Worm (Caenorhabditis elegans) whole organism, young adult: ENCODE data around the gene cpr-8.
A peak's percentile ranks its signal among the peaks of the same experiment; 100 is the strongest.

Experiments
- B0336.3 ChIP-seq: fragments of 200-800 bp; sonication (Bioruptor generic); IDR thresholded peaks from 2 replicates; pipeline ENCODE4 v1.3.6; 2022; ENCODE audit warnings: missing genetic modification characterization, missing compliant biosample characterization
- C17E4.6 ChIP-seq: fragments of 200-800 bp; sonication (Bioruptor generic); IDR thresholded peaks from 2 replicates; pipeline ENCODE4 v1.3.6; 2022; ENCODE audit warnings: missing genetic modification reagents, missing genetic modification characterization, missing compliant biosample characterization
- F22D6.2 ChIP-seq: sonication (generic microtip); optimal IDR thresholded peaks from 2 replicates; lab custom pipeline; 2016; ENCODE audit warnings: mild to moderate bottlenecking, missing genetic modification characterization, missing compliant biosample characterization
- F39B2.1 ChIP-seq: fragments of 200-800 bp; sonication (Bioruptor generic); IDR thresholded peaks from 2 replicates; pipeline ENCODE4 v1.3.6; 2022; ENCODE audit warnings: missing genetic modification reagents, missing genetic modification characterization, missing compliant biosample characterization
- F49E8.2 ChIP-seq: sonication (generic microtip); optimal IDR thresholded peaks from 3 replicates; lab custom pipeline; 2017; ENCODE audit warnings: missing genetic modification characterization, mild to moderate bottlenecking, missing compliant biosample characterization, antibody characterized with exemption, moderate library complexity; ENCODE audit not compliant: insufficient read depth
- F57C9.4 ChIP-seq: sonication (generic microtip); optimal IDR thresholded peaks from 2 replicates; lab custom pipeline; 2017; ENCODE audit warnings: mild to moderate bottlenecking, missing genetic modification characterization, missing compliant biosample characterization
- T07F8.4 ChIP-seq: sonication (generic microtip); optimal IDR thresholded peaks from 2 replicates; lab custom pipeline; 2016; ENCODE audit warnings: mild to moderate bottlenecking, missing genetic modification characterization, moderate library complexity, missing compliant biosample characterization
- T26A5.8 ChIP-seq: sonication (generic microtip); optimal IDR thresholded peaks from 2 replicates; lab custom pipeline; 2016; ENCODE audit warnings: missing genetic modification characterization, missing compliant biosample characterization
- Y53F4B.3 ChIP-seq: fragments of 200-800 bp; sonication (Bioruptor generic); IDR thresholded peaks from 2 replicates; pipeline ENCODE4 v1.3.6; 2022; ENCODE audit warnings: missing genetic modification reagents, missing genetic modification characterization, missing compliant biosample characterization
- Y53G8AR.9 ChIP-seq: fragments of 200-800 bp; sonication (Bioruptor generic); conservative IDR thresholded peaks from 2 replicates; pipeline ENCODE4 v1.3.6; 2022; ENCODE audit warnings: missing genetic modification reagents, missing genetic modification characterization, missing compliant biosample characterization
- akir-1 ChIP-seq: fragments of 200-800 bp; sonication (Bioruptor generic); optimal IDR thresholded peaks from 2 replicates; lab custom pipeline; 2018; ENCODE audit warnings: mild to moderate bottlenecking, missing genetic modification characterization, moderate library complexity, missing compliant biosample characterization
- aptf-2 ChIP-seq: fragments of 200-800 bp; sonication (Bioruptor generic); conservative IDR thresholded peaks from 2 replicates; pipeline ENCODE4 v1.3.6; 2022; ENCODE audit warnings: missing genetic modification reagents, missing genetic modification characterization, missing compliant biosample characterization
- aptf-3 ChIP-seq: fragments of 200-800 bp; sonication (Bioruptor generic); IDR thresholded peaks from 2 replicates; pipeline ENCODE4 v1.3.6; 2022; ENCODE audit warnings: missing genetic modification characterization, missing compliant biosample characterization
- atf-7 ChIP-seq: sonication (generic microtip); optimal IDR thresholded peaks from 2 replicates; lab custom pipeline; 2017; ENCODE audit warnings: mild to moderate bottlenecking, missing genetic modification characterization, missing compliant biosample characterization
- attf-6 ChIP-seq: fragments of 200-800 bp; sonication (Bioruptor generic); IDR thresholded peaks from 2 replicates; pipeline ENCODE4 v1.3.6; 2022; ENCODE audit warnings: missing genetic modification reagents, missing genetic modification characterization, missing compliant biosample characterization
- bed-1 ChIP-seq: fragments of 200-800 bp; sonication (Bioruptor generic); IDR thresholded peaks from 2 replicates; pipeline ENCODE4 v1.3.6; 2022; ENCODE audit warnings: missing genetic modification reagents, missing genetic modification characterization, missing compliant biosample characterization
- ccch-3 ChIP-seq: fragments of 200-800 bp; sonication (Bioruptor generic); optimal IDR thresholded peaks from 2 replicates; lab custom pipeline; 2018; ENCODE audit warnings: mild to moderate bottlenecking, missing genetic modification characterization, missing compliant biosample characterization
- cebp-1 ChIP-seq, 2 experiments: fragments of 200-800 bp in 1 of 2; sonication (Bioruptor generic) in 1 of 2; sonication (generic microtip) in 1 of 2; IDR thresholded peaks in 1 of 2; optimal IDR thresholded peaks in 1 of 2; 2 replicates each; pipeline versions ENCODE4 v1.3.6 to Lab custom; 2017 to 2022; ENCODE audit warnings: missing compliant biosample characterization in 2 of 2, missing genetic modification characterization in 2 of 2, mild to moderate bottlenecking in 1 of 2, missing genetic modification reagents in 1 of 2, moderate library complexity in 1 of 2
- ceh-100 ChIP-seq: fragments of 200-800 bp; sonication (Bioruptor generic); IDR thresholded peaks from 2 replicates; pipeline ENCODE4 v1.3.6; 2022; ENCODE audit warnings: missing genetic modification reagents, missing genetic modification characterization, missing compliant biosample characterization
- ceh-79 ChIP-seq: sonication (generic microtip); optimal IDR thresholded peaks from 2 replicates; lab custom pipeline; 2017; ENCODE audit warnings: mild to moderate bottlenecking, missing genetic modification characterization, missing compliant biosample characterization
- dpl-1 ChIP-seq: fragments of 150-350 bp; optimal IDR thresholded peaks from 2 replicates; lab custom pipeline; 2014; ENCODE audit warnings: missing biosample characterization, missing genetic modification reagents, missing genetic modification characterization
- efl-1 ChIP-seq: fragments of 150-350 bp; optimal IDR thresholded peaks from 2 replicates; lab custom pipeline; 2014; ENCODE audit warnings: missing biosample characterization, missing genetic modification reagents, missing genetic modification characterization
- egl-18 ChIP-seq: fragments of 200-800 bp; sonication (Bioruptor generic); IDR thresholded peaks from 2 replicates; pipeline ENCODE4 v1.3.6; 2022; ENCODE audit warnings: missing genetic modification reagents, missing genetic modification characterization, missing compliant biosample characterization
- ets-4 ChIP-seq: fragments of 200-800 bp; sonication (Bioruptor generic); optimal IDR thresholded peaks from 2 replicates; lab custom pipeline; 2018; ENCODE audit warnings: mild to moderate bottlenecking, missing genetic modification characterization, missing compliant biosample characterization
- fkh-3 ChIP-seq: sonication (generic microtip); optimal IDR thresholded peaks from 2 replicates; lab custom pipeline; 2016; ENCODE audit warnings: mild to moderate bottlenecking, missing genetic modification characterization, missing compliant biosample characterization
- him-1 ChIP-seq: sonication (generic microtip); optimal IDR thresholded peaks from 2 replicates; lab custom pipeline; 2016; ENCODE audit warnings: missing genotype, missing genetic modification reagents, missing genetic modification characterization, missing compliant biosample characterization
- hlh-12 ChIP-seq: sonication (generic microtip); optimal IDR thresholded peaks from 2 replicates; lab custom pipeline; 2016; ENCODE audit warnings: missing genetic modification characterization, missing compliant biosample characterization
- lin-26 ChIP-seq: fragments of 200-800 bp; sonication (Bioruptor generic); IDR thresholded peaks from 2 replicates; pipeline ENCODE4 v1.3.6; 2022; ENCODE audit warnings: missing genetic modification reagents, missing genetic modification characterization, missing compliant biosample characterization
- lin-40 ChIP-seq: sonication (generic microtip); optimal IDR thresholded peaks from 2 replicates; lab custom pipeline; 2016; ENCODE audit warnings: missing genetic modification characterization, mild to moderate bottlenecking, missing compliant biosample characterization, missing genotype, missing genetic modification reagents
- lin-54 ChIP-seq: fragments of 200-800 bp; sonication (Bioruptor generic); optimal IDR thresholded peaks from 2 replicates; lab custom pipeline; 2018; ENCODE audit warnings: mild to moderate bottlenecking, missing genetic modification characterization, missing compliant biosample characterization
- lir-1 ChIP-seq: fragments of 200-800 bp; sonication (Bioruptor generic); conservative IDR thresholded peaks from 2 replicates; pipeline ENCODE4 v1.3.6; 2022; ENCODE audit warnings: missing genetic modification reagents, missing genetic modification characterization, missing compliant biosample characterization
- madf-6 ChIP-seq: fragments of 200-800 bp; sonication (Bioruptor generic); IDR thresholded peaks from 2 replicates; pipeline ENCODE4 v1.3.6; 2022; ENCODE audit warnings: missing genetic modification reagents, missing genetic modification characterization, missing compliant biosample characterization
- mcd-1 ChIP-seq: fragments of 200-800 bp; sonication (Bioruptor generic); IDR thresholded peaks from 2 replicates; pipeline ENCODE4 v1.3.6; 2022; ENCODE audit warnings: missing genetic modification reagents, missing genetic modification characterization, missing compliant biosample characterization
- nfyb-1 ChIP-seq: fragments of 200-800 bp; sonication (Bioruptor generic); IDR thresholded peaks from 2 replicates; pipeline ENCODE4 v1.3.6; 2022; ENCODE audit warnings: missing genetic modification reagents, missing genetic modification characterization, missing compliant biosample characterization
- pbrm-1 ChIP-seq: fragments of 200-800 bp; sonication (Bioruptor generic); IDR thresholded peaks from 2 replicates; pipeline ENCODE4 v1.3.6; 2022; ENCODE audit warnings: missing genetic modification reagents, missing genetic modification characterization, missing compliant biosample characterization
- pha-4 ChIP-seq: fragments of 150-350 bp; sonication (generic microtip); optimal IDR thresholded peaks from 2 replicates; lab custom pipeline; 2014; ENCODE audit warnings: missing biosample characterization, missing genetic modification reagents, missing genetic modification characterization
- repo-1 ChIP-seq: sonication (generic microtip); optimal IDR thresholded peaks from 2 replicates; lab custom pipeline; 2017; ENCODE audit warnings: mild to moderate bottlenecking, missing genetic modification characterization, missing compliant biosample characterization
- rpc-1 ChIP-seq, 2 experiments: fragments of 150-350 bp in 1 of 2; sonication (generic microtip) in 1 of 2; optimal IDR thresholded peaks; 2 replicates each; lab custom pipeline; 2014 to 2018; ENCODE audit warnings: missing biosample characterization in 1 of 2, missing genetic modification characterization in 1 of 2, missing genetic modification reagents in 1 of 2, missing genotype in 1 of 2
- sdz-38 ChIP-seq: sonication (generic microtip); optimal IDR thresholded peaks from 2 replicates; lab custom pipeline; 2016; ENCODE audit warnings: missing genotype, missing genetic modification characterization, missing compliant biosample characterization
- snpc-1.3 ChIP-seq: sonication (generic microtip); optimal IDR thresholded peaks from 2 replicates; lab custom pipeline; 2017; ENCODE audit warnings: missing genetic modification characterization, mild to moderate bottlenecking, missing compliant biosample characterization, antibody characterized with exemption, moderate library complexity, missing genotype, missing genetic modification reagents; ENCODE audit not compliant: insufficient read depth
- snpc-4 ChIP-seq, 5 experiments: fragments of 150-350 bp in 1 of 5; sonication (generic microtip) in 4 of 5; optimal IDR thresholded peaks; 2 replicates each; lab custom pipeline; 2014 to 2018; ENCODE audit warnings: missing genetic modification characterization in 5 of 5, missing biosample characterization in 3 of 5, antibody characterized with exemption in 2 of 5, mild to moderate bottlenecking in 2 of 5, missing compliant biosample characterization in 2 of 5, missing genotype in 2 of 5, moderate library complexity in 2 of 5, missing genetic modification reagents in 1 of 5
- somi-1 ChIP-seq: fragments of 200-800 bp; sonication (Bioruptor generic); optimal IDR thresholded peaks from 2 replicates; lab custom pipeline; 2018; ENCODE audit warnings: mild to moderate bottlenecking, missing genetic modification characterization, missing compliant biosample characterization
- sptf-2 ChIP-seq: fragments of 200-800 bp; sonication (Bioruptor generic); optimal IDR thresholded peaks from 2 replicates; lab custom pipeline; 2018; ENCODE audit warnings: mild to moderate bottlenecking, missing genetic modification characterization, missing compliant biosample characterization
- tbp1 ChIP-seq: fragments of 200-800 bp; sonication (Bioruptor generic); optimal IDR thresholded peaks from 2 replicates; lab custom pipeline; 2018; ENCODE audit warnings: mild to moderate bottlenecking, missing genetic modification characterization, missing compliant biosample characterization
- tlf-1 ChIP-seq: fragments of 200-800 bp; sonication (Bioruptor generic); optimal IDR thresholded peaks from 2 replicates; lab custom pipeline; 2018; ENCODE audit warnings: mild to moderate bottlenecking, missing genetic modification characterization, missing compliant biosample characterization
- xnd-1 ChIP-seq: sonication (generic microtip); optimal IDR thresholded peaks from 2 replicates; lab custom pipeline; 2016; ENCODE audit warnings: missing genotype, missing genetic modification reagents, missing genetic modification characterization, missing compliant biosample characterization
- ztf-26 ChIP-seq: sonication (generic microtip); optimal IDR thresholded peaks from 2 replicates; lab custom pipeline; 2017; ENCODE audit warnings: missing genetic modification characterization, missing compliant biosample characterization

cpr-8 gene

DNA sequence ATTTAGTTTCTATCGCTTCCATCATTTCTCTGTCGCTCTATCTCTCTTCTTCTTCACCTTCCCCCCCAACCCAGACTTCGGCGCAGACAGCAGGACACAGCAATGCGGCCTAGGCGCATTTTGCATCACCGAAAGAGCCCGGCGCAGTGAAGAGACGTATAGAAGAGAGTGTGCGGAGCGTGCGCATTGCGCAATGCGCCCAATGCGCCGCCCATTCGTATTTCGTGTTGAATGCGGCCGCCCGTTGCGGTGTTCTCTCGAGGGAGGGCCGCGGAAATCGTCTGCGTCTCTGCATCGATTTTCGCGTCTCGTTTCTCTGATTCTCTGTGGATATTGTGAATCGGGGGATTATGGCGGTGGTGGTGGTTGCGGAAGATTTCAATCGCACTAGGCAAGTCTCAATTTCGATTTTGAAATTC lies 16.9 kb downstream of the cpr-8 start (continued):
- TF ChIP-seq mcd-1 (GFP tag; lab: Robert Waterston, UW) (peak; percentile 95), bed-1 (no peak), sdz-38 (tag; lab: Kevin White, UChicago) (no peak), tlf-1 (GFP tag; lab: Kevin White, UChicago) (peak; percentile 97), repo-1 (tag; lab: Kevin White, UChicago) (peak; percentile 99), lin-26 (GFP tag; lab: Robert Waterston, UW) (peak; percentile 94), F57C9.4 (tag; lab: Kevin White, UChicago) (peak; percentile 92), lir-1 (peak; percentile 92), atf-7 (tag; lab: Kevin White, UChicago) (peak; percentile 100), cebp-1 (GFP tag; IDR thresholded peaks at IDR 0.05; lab: Robert Waterston, UW) (peak; percentile 91), cebp-1 (tag; optimal IDR thresholded peaks at IDR 0.05; lab: Kevin White, UChicago) (peak; percentile 99), Y53G8AR.9 (GFP tag; lab: Robert Waterston, UW) (peak; percentile 99), akir-1 (no peak), dpl-1 (GFP tag; lab: Kevin White, UChicago) (peak; percentile 37), attf-6 (peak; percentile 66; the same call in 1 of the 2 replicates), pha-4 (tag; lab: Kevin White, UChicago) (no peak), rpc-1 (optimal IDR thresholded peaks at IDR 0.05; lab: Kevin White, UChicago) (no peak), rpc-1 (tag; optimal IDR thresholded peaks at IDR 0.05; lab: Kevin White, UChicago) (no peak), aptf-2 (GFP tag; lab: Robert Waterston, UW) (0 out of 2 replicates have a peak, but pooled peaks have one; percentile 61), ets-4 (peak; percentile 99), somi-1 (GFP tag; lab: Kevin White, UChicago) (peak; percentile 99), hlh-12 (tag; lab: Kevin White, UChicago) (no peak), aptf-3 (0 out of 2 replicates have a peak, but pooled peaks have one; percentile 17), madf-6 (peak; percentile 56), T07F8.4 (tag; lab: Kevin White, UChicago) (peak; percentile 81), egl-18 (GFP tag; lab: Robert Waterston, UW) (peak; percentile 91), B0336.3 (peak; percentile 100), F22D6.2 (peak; percentile 95), efl-1 (GFP tag; lab: Kevin White, UChicago) (peak; percentile 35), sptf-2 (GFP tag; lab: Kevin White, UChicago) (peak; percentile 83), ztf-26 (tag; lab: Kevin White, UChicago) (peak; percentile 99), C17E4.6 (GFP tag; lab: Robert Waterston, UW) (peak; percentile 79; the same call in 1 of the 2 replicates), him-1 (no peak), lin-54 (GFP tag; lab: Kevin White, UChicago) (peak; percentile 94), ceh-79 (tag; lab: Kevin White, UChicago) (peak; percentile 77), T26A5.8 (no peak), snpc-1.3 (no peak), fkh-3 (tag; lab: Kevin White, UChicago) (peak; percentile 61), F39B2.1 (GFP tag; lab: Robert Waterston, UW) (no peak), nfyb-1 (GFP tag; lab: Robert Waterston, UW) (peak; percentile 98), ceh-100 (GFP tag; lab: Robert Waterston, UW) (peak; percentile 83), F49E8.2 (tag; lab: Kevin White, UChicago) (no peak), lin-40 (peak; percentile 99), ccch-3 (peak; percentile 19), pbrm-1 (peak; percentile 99), xnd-1 (tag; lab: Kevin White, UChicago) (no peak), snpc-4 (GFP tag; optimal IDR thresholded peaks at IDR 0.05; lab: Kevin White, UChicago) (peak; percentile 53), snpc-4 (tag; optimal IDR thresholded peaks at IDR 0.05; lab: Kevin White, UChicago) (peak; percentile 61 to 91 (median 82)), Y53F4B.3 (GFP tag; lab: Robert Waterston, UW) (no peak), tbp1 (peak; percentile 77)
